Worm (Caenorhabditis elegans) whole organism, early embryonic: ENCODE results near the gene K04F1.9.

ENCODE experiments used
- B0310.2 ChIP-seq: sonication (generic microtip); optimal IDR thresholded peaks from 2 replicates; lab custom pipeline; 2016; ENCODE audit warnings: mild to moderate bottlenecking, missing genetic modification characterization, missing compliant biosample characterization
- F13C5.2 ChIP-seq: sonication (generic microtip); optimal IDR thresholded peaks from 2 replicates; lab custom pipeline; 2017; ENCODE audit warnings: mild to moderate bottlenecking, missing genetic modification characterization, inconsistent platforms, missing compliant biosample characterization
- aly-1 ChIP-seq: sonication (generic microtip); optimal IDR thresholded peaks from 2 replicates; lab custom pipeline; 2016; ENCODE audit warnings: missing genetic modification characterization, missing compliant biosample characterization
- ama-1 ChIP-seq: fragments of 150-350 bp; optimal IDR thresholded peaks from 2 replicates; lab custom pipeline; 2014
- ceh-13 ChIP-seq: fragments of 200-800 bp; sonication (Bioruptor generic); optimal IDR thresholded peaks from 2 replicates; lab custom pipeline; 2018; ENCODE audit warnings: mild to moderate bottlenecking, missing genetic modification characterization, missing compliant biosample characterization
- ceh-36 ChIP-seq: sonication (generic microtip); optimal IDR thresholded peaks from 2 replicates; lab custom pipeline; 2016; ENCODE audit warnings: missing genetic modification characterization, inconsistent platforms, missing compliant biosample characterization
- ets-7 ChIP-seq: sonication (generic microtip); optimal IDR thresholded peaks from 2 replicates; lab custom pipeline; 2016; ENCODE audit warnings: missing genotype, missing genetic modification characterization, missing compliant biosample characterization
- flt-1 ChIP-seq: fragments of 200-800 bp; sonication (Bioruptor generic); IDR thresholded peaks from 2 replicates; pipeline ENCODE4 v1.3.6; 2022; ENCODE audit warnings: missing genetic modification characterization, missing compliant biosample characterization
- hmbx-1 ChIP-seq: sonication (generic microtip); optimal IDR thresholded peaks from 2 replicates; lab custom pipeline; 2016; ENCODE audit warnings: mild to moderate bottlenecking, missing genetic modification characterization, missing compliant biosample characterization
- hmg-4 ChIP-seq: fragments of 200-800 bp; sonication (Bioruptor generic); optimal IDR thresholded peaks from 2 replicates; lab custom pipeline; 2018; ENCODE audit warnings: mild to moderate bottlenecking, missing genetic modification characterization, missing compliant biosample characterization
- hnd-1 ChIP-seq: sonication (generic microtip); optimal IDR thresholded peaks from 2 replicates; lab custom pipeline; 2016; ENCODE audit warnings: missing genetic modification characterization, missing compliant biosample characterization
- pes-1 ChIP-seq: fragments of 200-800 bp; sonication (Bioruptor generic); IDR thresholded peaks from 2 replicates; pipeline ENCODE4 v1.3.6; 2022; ENCODE audit warnings: missing genetic modification reagents, missing genetic modification characterization, missing compliant biosample characterization
- scrt-1 ChIP-seq: fragments of 200-800 bp; sonication (Bioruptor generic); IDR thresholded peaks from 2 replicates; pipeline ENCODE4 v1.3.6; 2022; ENCODE audit warnings: missing genetic modification characterization, missing compliant biosample characterization
- sea-1 ChIP-seq: fragments of 200-800 bp; sonication (Bioruptor generic); conservative IDR thresholded peaks from 2 replicates; pipeline ENCODE4 v1.3.6; 2022; ENCODE audit warnings: missing genetic modification characterization, missing compliant biosample characterization
- tbx-11 ChIP-seq: fragments of 200-800 bp; sonication (Bioruptor generic); IDR thresholded peaks from 2 replicates; pipeline ENCODE4 v1.3.6; 2022; ENCODE audit warnings: missing genetic modification characterization, missing compliant biosample characterization
- tbx-37 ChIP-seq: fragments of 200-800 bp; sonication (Bioruptor generic); conservative IDR thresholded peaks from 2 replicates; pipeline ENCODE4 v1.3.6; 2022; ENCODE audit warnings: missing genetic modification reagents, missing genetic modification characterization, missing compliant biosample characterization
- tra-4 ChIP-seq: sonication (generic microtip); optimal IDR thresholded peaks from 2 replicates; lab custom pipeline; 2017; ENCODE audit warnings: missing genetic modification characterization, missing compliant biosample characterization

Gene K04F1.9

ce11 chrV:1627269-1627668 lies 37.8 kb upstream of the K04F1.9 start:
- TF ChIP-seq hmg-4 (GFP tag; lab: Kevin White, UChicago) (no peak), hnd-1 (tag; lab: Kevin White, UChicago) (no peak), tbx-11 (GFP tag; lab: Robert Waterston, UW) (no peak), ceh-36 (tag; lab: Kevin White, UChicago) (no peak), flt-1 (GFP tag; lab: Robert Waterston, UW) (no peak), sea-1 (GFP tag; lab: Robert Waterston, UW) (no peak), tbx-37 (GFP tag; lab: Robert Waterston, UW) (no peak), scrt-1 (GFP tag; lab: Robert Waterston, UW) (no peak), aly-1 (tag; lab: Kevin White, UChicago) (no peak), B0310.2 (no peak)

- TF ChIP-seq ceh-13 (GFP tag; lab: Kevin White, UChicago), result no peak
- TF ChIP-seq hmbx-1 (tag; lab: Kevin White, UChicago), result no peak
- no peak for TF ChIP-seq ama-1 (lab: Kevin White, UChicago)
- TF ChIP-seq tbx-37 (GFP tag; lab: Robert Waterston, UW), result no peak
- TF ChIP-seq aly-1 (tag; lab: Kevin White, UChicago), result no peak
- TF ChIP-seq B0310.2, result no peak
- no peak for TF ChIP-seq sea-1 (GFP tag; lab: Robert Waterston, UW)
- no peak for TF ChIP-seq scrt-1 (GFP tag; lab: Robert Waterston, UW)
- TF ChIP-seq ets-7 (tag; lab: Kevin White, UChicago), result no peak
- no peak for TF ChIP-seq flt-1 (GFP tag; lab: Robert Waterston, UW)
These were observed 35.7 kb upstream of the K04F1.9 start, which contains the start of gene nhr-238 for ce11 chrV:1629329-1629728. TSS of gene nhr-238 (minus strand) at chrV:1629432.

- no peak for TF ChIP-seq sea-1 (GFP tag; lab: Robert Waterston, UW)
- TF ChIP-seq aly-1 (tag; lab: Kevin White, UChicago), result no peak
- no peak for TF ChIP-seq B0310.2
- no peak for TF ChIP-seq flt-1 (GFP tag; lab: Robert Waterston, UW)
- TF ChIP-seq ceh-36 (tag; lab: Kevin White, UChicago), result no peak
- TF ChIP-seq scrt-1 (GFP tag; lab: Robert Waterston, UW), result no peak
- no peak for TF ChIP-seq hmbx-1 (tag; lab: Kevin White, UChicago)
- no peak for TF ChIP-seq ets-7 (tag; lab: Kevin White, UChicago)
- no peak for TF ChIP-seq ama-1 (lab: Kevin White, UChicago)
- no peak for TF ChIP-seq tra-4 (tag; lab: Kevin White, UChicago)
- no peak for TF ChIP-seq F13C5.2
- TF ChIP-seq tbx-37 (GFP tag; lab: Robert Waterston, UW), result no peak
- no peak for TF ChIP-seq pes-1 (GFP tag; lab: Robert Waterston, UW)
- no peak for TF ChIP-seq hmg-4 (GFP tag; lab: Kevin White, UChicago)
- no peak for TF ChIP-seq hnd-1 (tag; lab: Kevin White, UChicago)
- no peak for TF ChIP-seq tbx-11 (GFP tag; lab: Robert Waterston, UW)
These were observed 33.9 kb upstream of the K04F1.9 start, which contains the start of gene Y46H3D.8 for ce11 chrV:1631148-1631547. TSS of gene Y46H3D.8 (minus strand) at chrV:1631248.

- TF ChIP-seq tra-4 (tag; lab: Kevin White, UChicago), result no peak
- no peak for TF ChIP-seq scrt-1 (GFP tag; lab: Robert Waterston, UW)
- no peak for TF ChIP-seq hmbx-1 (tag; lab: Kevin White, UChicago)
- no peak for TF ChIP-seq ama-1 (lab: Kevin White, UChicago)
- TF ChIP-seq pes-1 (GFP tag; lab: Robert Waterston, UW), result no peak
- no peak for TF ChIP-seq F13C5.2
- TF ChIP-seq tbx-37 (GFP tag; lab: Robert Waterston, UW), result no peak
These were observed 33.3 kb upstream of the K04F1.9 start, which contains the start of gene irld-17 for ce11 chrV:1631717-1632116. TSS of gene irld-17 (plus strand) at chrV:1632017.

ce11 chrV:1635859-1636258 lies 29.2 kb upstream of the K04F1.9 start, which contains the start of gene str-222:
TSS of gene str-222 (plus strand) at chrV:1636159.
- TF ChIP-seq ets-7 (tag; lab: Kevin White, UChicago) (no peak), ceh-36 (tag; lab: Kevin White, UChicago) (no peak), hmg-4 (GFP tag; lab: Kevin White, UChicago) (no peak)

- no peak for TF ChIP-seq tbx-37 (GFP tag; lab: Robert Waterston, UW)
- TF ChIP-seq pes-1 (GFP tag; lab: Robert Waterston, UW), result no peak
- no peak for TF ChIP-seq ama-1 (lab: Kevin White, UChicago)
- TF ChIP-seq aly-1 (tag; lab: Kevin White, UChicago), result no peak
- no peak for TF ChIP-seq hnd-1 (tag; lab: Kevin White, UChicago)
- TF ChIP-seq sea-1 (GFP tag; lab: Robert Waterston, UW), result no peak
- no peak for TF ChIP-seq scrt-1 (GFP tag; lab: Robert Waterston, UW)
- no peak for TF ChIP-seq ceh-13 (GFP tag; lab: Kevin White, UChicago)
- no peak for TF ChIP-seq tbx-11 (GFP tag; lab: Robert Waterston, UW)
- no peak for TF ChIP-seq tra-4 (tag; lab: Kevin White, UChicago)
- no peak for TF ChIP-seq flt-1 (GFP tag; lab: Robert Waterston, UW)
- TF ChIP-seq F13C5.2, result no peak
- TF ChIP-seq hmbx-1 (tag; lab: Kevin White, UChicago), result no peak
- TF ChIP-seq ceh-36 (tag; lab: Kevin White, UChicago), result no peak
- no peak for TF ChIP-seq ets-7 (tag; lab: Kevin White, UChicago)
- no peak for TF ChIP-seq hmg-4 (GFP tag; lab: Kevin White, UChicago)
- no peak for TF ChIP-seq B0310.2
These were observed 25.0 kb upstream of the K04F1.9 start, which contains the start of gene str-221 for ce11 chrV:1640008-1640407. TSS of gene str-221 (plus strand) at chrV:1640308.

ce11 chrV:1642199-1642598 lies 22.8 kb upstream of the K04F1.9 start, which contains the start of gene Y46H3D.1:
TSS of gene Y46H3D.1 (plus strand) at chrV:1642499.
- no peak for TF ChIP-seq scrt-1 (GFP tag; lab: Robert Waterston, UW)
